Worm (Caenorhabditis elegans): ENCODE data around the gene cyp-33C5.
A peak's percentile ranks its signal among the peaks of the same experiment; 100 is the strongest.

The cyp-33C5 gene

ce11 chrV:2199594-2199993 is 45.2 kb upstream of the cyp-33C5 start:
- TF ChIP-seq nhr-41 (GFP tag; IDR thresholded peaks at IDR 0.05): no peak

ce11 chrV:2200402-2200801 is 44.4 kb upstream of the cyp-33C5 start:
- 0 out of 2 replicates have a peak, but pooled peaks have one; percentile 3 for TF ChIP-seq egl-43 (GFP tag; IDR thresholded peaks at IDR 0.05)
- no peak for TF ChIP-seq egl-27 (tag; optimal IDR thresholded peaks at IDR 0.05)
- TF ChIP-seq tra-1 (GFP tag; IDR thresholded peaks at IDR 0.05): no peak
- TF ChIP-seq mxl-3 (GFP tag; optimal IDR thresholded peaks at IDR 0.05): no peak
- TF ChIP-seq set-16 (GFP tag; IDR thresholded peaks at IDR 0.05): peak; percentile 69; the same call in 1 of the 2 replicates
- no peak for TF ChIP-seq F10B5.3 (tag; optimal IDR thresholded peaks at IDR 0.05)

ce11 chrV:2201240-2201639 is 43.6 kb upstream of the cyp-33C5 start, which contains the start of gene cyp-32B1:
cyp-32B1 (minus strand) TSS chrV:2201415.
- TF ChIP-seq php-3 (GFP tag; IDR thresholded peaks at IDR 0.05): 0 out of 2 replicates have a peak, but pooled peaks have one; percentile 35
- TF ChIP-seq nhr-28 (tag; optimal IDR thresholded peaks at IDR 0.05): peak; percentile 37
- no peak for TF ChIP-seq F10B5.3 (tag; optimal IDR thresholded peaks at IDR 0.05)
- peak; percentile 52 for TF ChIP-seq dve-1 (tag; optimal IDR thresholded peaks at IDR 0.05; ENCODE audit: insufficient read depth)
- no peak for TF ChIP-seq arid-1 (GFP tag; conservative IDR thresholded peaks at IDR 0.05)
- TF ChIP-seq ceh-44 (GFP tag; IDR thresholded peaks at IDR 0.05): no peak
- TF ChIP-seq hlh-11 (tag; optimal IDR thresholded peaks at IDR 0.05): peak; percentile 2
- peak; percentile 50; the same call in 1 of the 2 replicates for TF ChIP-seq dmd-6 (GFP tag; IDR thresholded peaks at IDR 0.05)
- no peak for TF ChIP-seq lin-15B (tag; optimal IDR thresholded peaks at IDR 0.05)
- TF ChIP-seq mdl-1 (tag; optimal IDR thresholded peaks at IDR 0.05): peak in 1 of 2 experiments; percentile 15
- no peak for TF ChIP-seq unc-130 (GFP tag; optimal IDR thresholded peaks at IDR 0.05)
- peak; percentile 29 for TF ChIP-seq pqm-1 (tag; optimal IDR thresholded peaks at IDR 0.05)
- no peak for TF ChIP-seq nhr-77 (tag; optimal IDR thresholded peaks at IDR 0.05)
- TF ChIP-seq unc-62 (GFP tag; optimal IDR thresholded peaks at IDR 0.05 in 1 of 2): no peak
- no peak for TF ChIP-seq unc-62 (tag; optimal IDR thresholded peaks at IDR 0.05)
- TF ChIP-seq ama-1 (optimal IDR thresholded peaks at IDR 0.05): no peak
- TF ChIP-seq daf-16 (GFP tag; optimal IDR thresholded peaks at IDR 0.05): no peak
- TF ChIP-seq daf-16 (tag; optimal IDR thresholded peaks at IDR 0.05): peak; percentile 67

ce11 chrV:2204080-2204479 is 40.7 kb upstream of the cyp-33C5 start, which contains the start of gene cyp-33C12:
cyp-33C12 (minus strand) TSS chrV:2204400.
- TF ChIP-seq T20F7.1 (GFP tag; optimal IDR thresholded peaks at IDR 0.05) (no peak), F37D6.2 (tag; optimal IDR thresholded peaks at IDR 0.05) (no peak), nhr-10 (tag; optimal IDR thresholded peaks at IDR 0.05) (no peak), Y105C5A.15 (GFP tag; IDR thresholded peaks at IDR 0.05) (no peak), snpc-1.2 (GFP tag; IDR thresholded peaks at IDR 0.05) (no peak), hmg-1.1 (GFP tag; IDR thresholded peaks at IDR 0.05) (no peak), ztf-7 (tag; optimal IDR thresholded peaks at IDR 0.05) (no peak), F10B5.3 (tag; optimal IDR thresholded peaks at IDR 0.05) (no peak), F26F4.8 (GFP tag; conservative IDR thresholded peaks at IDR 0.05) (no peak), ztf-11 (tag; optimal IDR thresholded peaks at IDR 0.05) (no peak)

ce11 chrV:2206181-2206580 is 38.6 kb upstream of the cyp-33C5 start, which contains the start of gene srt-40:
srt-40 (minus strand) TSS chrV:2206281.
- TF ChIP-seq lin-1 (GFP tag; IDR thresholded peaks at IDR 0.05): no peak
- TF ChIP-seq Y105C5A.15 (GFP tag; IDR thresholded peaks at IDR 0.05): no peak
- TF ChIP-seq F37D6.2 (tag; optimal IDR thresholded peaks at IDR 0.05): no peak
- TF ChIP-seq attf-4 (tag; optimal IDR thresholded peaks at IDR 0.05): no peak
- TF ChIP-seq lin-29 (GFP tag; IDR thresholded peaks at IDR 0.05): no peak
- no peak for TF ChIP-seq lin-38 (GFP tag; IDR thresholded peaks at IDR 0.05)
- TF ChIP-seq egl-27 (tag; optimal IDR thresholded peaks at IDR 0.05): no peak
- no peak for TF ChIP-seq dpl-1 (GFP tag; optimal IDR thresholded peaks at IDR 0.05)
- TF ChIP-seq spr-1 (tag; optimal IDR thresholded peaks at IDR 0.05): no peak

All from whole organism, L4 larva.